Worm (Caenorhabditis elegans) whole organism, young adult: ENCODE measurements around the gene srx-131.

ENCODE experiments used
- F22D6.2 ChIP-seq: sonication (generic microtip); optimal IDR thresholded peaks from 2 replicates; lab custom pipeline; 2016; ENCODE audit warnings: mild to moderate bottlenecking, missing genetic modification characterization, missing compliant biosample characterization
- F23B12.7 ChIP-seq: sonication (generic microtip); optimal IDR thresholded peaks from 2 replicates; lab custom pipeline; 2017; ENCODE audit warnings: missing genetic modification characterization, mild to moderate bottlenecking, missing compliant biosample characterization, antibody characterized with exemption, moderate library complexity; ENCODE audit not compliant: insufficient read depth
- F33H1.4 ChIP-seq: fragments of 200-800 bp; sonication (Bioruptor generic); IDR thresholded peaks from 2 replicates; pipeline ENCODE4 v1.3.6; 2022; ENCODE audit warnings: missing genetic modification reagents, missing genetic modification characterization, missing compliant biosample characterization
- F39B2.1 ChIP-seq: fragments of 200-800 bp; sonication (Bioruptor generic); IDR thresholded peaks from 2 replicates; pipeline ENCODE4 v1.3.6; 2022; ENCODE audit warnings: missing genetic modification reagents, missing genetic modification characterization, missing compliant biosample characterization
- K11D2.4 ChIP-seq: fragments of 200-800 bp; sonication (Bioruptor generic); IDR thresholded peaks from 2 replicates; pipeline ENCODE4 v1.3.6; 2022; ENCODE audit warnings: missing genetic modification reagents, missing genetic modification characterization, missing compliant biosample characterization
- K12H6.12 ChIP-seq: fragments of 200-800 bp; sonication (Bioruptor generic); optimal IDR thresholded peaks from 2 replicates; lab custom pipeline; 2018; ENCODE audit warnings: mild to moderate bottlenecking, missing genetic modification characterization, missing compliant biosample characterization
- Y53G8AR.9 ChIP-seq: fragments of 200-800 bp; sonication (Bioruptor generic); conservative IDR thresholded peaks from 2 replicates; pipeline ENCODE4 v1.3.6; 2022; ENCODE audit warnings: missing genetic modification reagents, missing genetic modification characterization, missing compliant biosample characterization
- Y56A3A.18 ChIP-seq: fragments of 200-800 bp; sonication (Bioruptor generic); IDR thresholded peaks from 2 replicates; pipeline ENCODE4 v1.3.6; 2022; ENCODE audit warnings: missing genetic modification reagents, missing genetic modification characterization, missing compliant biosample characterization
- attf-5 ChIP-seq: fragments of 200-800 bp; sonication (Bioruptor generic); optimal IDR thresholded peaks from 2 replicates; lab custom pipeline; 2018; ENCODE audit warnings: mild to moderate bottlenecking, missing genetic modification characterization, missing compliant biosample characterization
- bed-1 ChIP-seq: fragments of 200-800 bp; sonication (Bioruptor generic); IDR thresholded peaks from 2 replicates; pipeline ENCODE4 v1.3.6; 2022; ENCODE audit warnings: missing genetic modification reagents, missing genetic modification characterization, missing compliant biosample characterization
- cebp-1 ChIP-seq, 2 experiments: fragments of 200-800 bp in 1 of 2; sonication (Bioruptor generic) in 1 of 2; sonication (generic microtip) in 1 of 2; IDR thresholded peaks in 1 of 2; optimal IDR thresholded peaks in 1 of 2; 2 replicates each; pipeline versions ENCODE4 v1.3.6 to Lab custom; 2017 to 2022; ENCODE audit warnings: missing compliant biosample characterization in 2 of 2, missing genetic modification characterization in 2 of 2, mild to moderate bottlenecking in 1 of 2, missing genetic modification reagents in 1 of 2, moderate library complexity in 1 of 2
- ceh-27 ChIP-seq: fragments of 200-800 bp; sonication (Bioruptor generic); optimal IDR thresholded peaks from 2 replicates; lab custom pipeline; 2018; ENCODE audit warnings: mild to moderate bottlenecking, missing genetic modification characterization, moderate library complexity, missing compliant biosample characterization
- chd-7 ChIP-seq: sonication (generic microtip); optimal IDR thresholded peaks from 2 replicates; lab custom pipeline; 2016; ENCODE audit warnings: mild to moderate bottlenecking, missing genetic modification characterization, moderate library complexity, missing compliant biosample characterization
- dox-1 ChIP-seq: fragments of 200-800 bp; sonication (Bioruptor generic); IDR thresholded peaks from 2 replicates; pipeline ENCODE4 v1.3.6; 2022; ENCODE audit warnings: missing genetic modification reagents, missing genetic modification characterization, missing compliant biosample characterization
- egrh-3 ChIP-seq: fragments of 200-800 bp; sonication (Bioruptor generic); IDR thresholded peaks from 2 replicates; pipeline ENCODE4 v1.3.6; 2022; ENCODE audit warnings: missing genetic modification reagents, missing genetic modification characterization, missing compliant biosample characterization
- ekl-4 ChIP-seq: fragments of 200-800 bp; sonication (Bioruptor generic); IDR thresholded peaks from 2 replicates; pipeline ENCODE4 v1.3.6; 2022; ENCODE audit warnings: missing genetic modification reagents, missing genetic modification characterization, missing compliant biosample characterization
- gei-17 ChIP-seq: fragments of 200-800 bp; sonication (Bioruptor generic); optimal IDR thresholded peaks from 2 replicates; lab custom pipeline; 2018; ENCODE audit warnings: mild to moderate bottlenecking, missing genetic modification characterization, missing compliant biosample characterization
- hmg-1.2 ChIP-seq: fragments of 200-800 bp; sonication (Bioruptor generic); IDR thresholded peaks from 2 replicates; pipeline ENCODE4 v1.3.6; 2022; ENCODE audit warnings: missing genetic modification reagents, missing genetic modification characterization, missing compliant biosample characterization
- lin-35 ChIP-seq, 3 experiments: fragments of 150-350 bp in 2 of 3; sonication (generic microtip) in 1 of 3; optimal IDR thresholded peaks; 2 replicates each; lab custom pipeline; 2014 to 2018; ENCODE audit warnings: missing biosample characterization in 3 of 3, missing genetic modification characterization in 3 of 3, missing genetic modification reagents in 3 of 3
- lin-40 ChIP-seq: sonication (generic microtip); optimal IDR thresholded peaks from 2 replicates; lab custom pipeline; 2016; ENCODE audit warnings: missing genetic modification characterization, mild to moderate bottlenecking, missing compliant biosample characterization, missing genotype, missing genetic modification reagents
- lir-1 ChIP-seq: fragments of 200-800 bp; sonication (Bioruptor generic); conservative IDR thresholded peaks from 2 replicates; pipeline ENCODE4 v1.3.6; 2022; ENCODE audit warnings: missing genetic modification reagents, missing genetic modification characterization, missing compliant biosample characterization
- lsl-1 ChIP-seq: fragments of 200-800 bp; sonication (Bioruptor generic); optimal IDR thresholded peaks from 2 replicates; lab custom pipeline; 2018; ENCODE audit warnings: mild to moderate bottlenecking, missing genetic modification characterization, moderate library complexity, missing compliant biosample characterization
- madf-10 ChIP-seq: sonication (generic microtip); optimal IDR thresholded peaks from 2 replicates; lab custom pipeline; 2016; ENCODE audit warnings: mild to moderate bottlenecking, missing genetic modification characterization, missing compliant biosample characterization
- nfya-2 ChIP-seq: fragments of 200-800 bp; sonication (Bioruptor generic); IDR thresholded peaks from 2 replicates; pipeline ENCODE4 v1.3.6; 2022; ENCODE audit warnings: missing genetic modification reagents, missing genetic modification characterization, missing compliant biosample characterization
- nhr-80 ChIP-seq: sonication (generic microtip); optimal IDR thresholded peaks from 2 replicates; lab custom pipeline; 2016; ENCODE audit warnings: missing genetic modification characterization, missing compliant biosample characterization
- pbrm-1 ChIP-seq: fragments of 200-800 bp; sonication (Bioruptor generic); IDR thresholded peaks from 2 replicates; pipeline ENCODE4 v1.3.6; 2022; ENCODE audit warnings: missing genetic modification reagents, missing genetic modification characterization, missing compliant biosample characterization
- rcor-1 ChIP-seq: fragments of 200-800 bp; sonication (Bioruptor generic); IDR thresholded peaks from 2 replicates; pipeline ENCODE4 v1.3.6; 2022; ENCODE audit warnings: missing genetic modification reagents, missing genetic modification characterization, missing compliant biosample characterization
- snpc-1.3 ChIP-seq: sonication (generic microtip); optimal IDR thresholded peaks from 2 replicates; lab custom pipeline; 2017; ENCODE audit warnings: missing genetic modification characterization, mild to moderate bottlenecking, missing compliant biosample characterization, antibody characterized with exemption, moderate library complexity, missing genotype, missing genetic modification reagents; ENCODE audit not compliant: insufficient read depth
- tbx-9 ChIP-seq: sonication (generic microtip); optimal IDR thresholded peaks from 2 replicates; lab custom pipeline; 2016; ENCODE audit warnings: borderline replicate concordance, missing genetic modification characterization, inconsistent platforms, missing compliant biosample characterization
- xnd-1 ChIP-seq: sonication (generic microtip); optimal IDR thresholded peaks from 2 replicates; lab custom pipeline; 2016; ENCODE audit warnings: missing genotype, missing genetic modification reagents, missing genetic modification characterization, missing compliant biosample characterization
- zfh-2 ChIP-seq: fragments of 200-800 bp; sonication (Bioruptor generic); conservative IDR thresholded peaks from 2 replicates; pipeline ENCODE4 v1.3.6; 2022; ENCODE audit warnings: missing genetic modification reagents, missing genetic modification characterization, missing compliant biosample characterization
- ztf-18 ChIP-seq: sonication (generic microtip); optimal IDR thresholded peaks from 2 replicates; lab custom pipeline; 2016; ENCODE audit warnings: missing genotype, mild to moderate bottlenecking, missing genetic modification characterization, missing compliant biosample characterization

srx-131 gene

ce11 chrV:13803902-13804301 is 41.3 kb upstream of the srx-131 start, which contains the start of gene swan-2:
Gene swan-2, minus strand, starts transcription at chrV:13804281.
- TF ChIP-seq egrh-3 (GFP tag; lab: Robert Waterston, UW) (peak; percentile 46; the same call in 1 of the 2 replicates), cebp-1 (GFP tag; IDR thresholded peaks at IDR 0.05; lab: Robert Waterston, UW) (peak; percentile 84), cebp-1 (tag; optimal IDR thresholded peaks at IDR 0.05; lab: Kevin White, UChicago) (peak; percentile 91), attf-5 (peak; percentile 11), pbrm-1 (GFP tag; lab: Robert Waterston, UW) (no peak), zfh-2 (peak; percentile 83)

ce11 chrV:13807232-13807631 is 38.0 kb upstream of the srx-131 start, which contains the start of gene swan-1:
Gene swan-1, minus strand, starts transcription at chrV:13807237.
- TF ChIP-seq snpc-1.3 (tag; lab: Kevin White, UChicago) = no peak
- 0 out of 2 replicates have a peak, but pooled peaks have one; percentile 29 for TF ChIP-seq ekl-4
- no peak for TF ChIP-seq rcor-1 (GFP tag; lab: Robert Waterston, UW)
- TF ChIP-seq, all 124 proteins: peak for 1

ce11 chrV:13808462-13808867 is 36.8 kb upstream of the srx-131 start:
- TF ChIP-seq rcor-1 (GFP tag; lab: Robert Waterston, UW) (peak; percentile 57; the same call in 1 of the 2 replicates), ceh-27 (peak; percentile 27), gei-17 (GFP tag; lab: Kevin White, UChicago) (peak; percentile 22), Y56A3A.18 (GFP tag; lab: Robert Waterston, UW) (0 out of 2 replicates have a peak, but pooled peaks have one; percentile 44), attf-5 (peak; percentile 77), K11D2.4 (GFP tag; lab: Robert Waterston, UW) (no peak), chd-7 (tag; lab: Kevin White, UChicago) (peak; percentile 31), ztf-18 (peak; percentile 60), K12H6.12 (tag; lab: Kevin White, UChicago) (peak; percentile 78), F23B12.7 (no peak), lir-1 (GFP tag; lab: Robert Waterston, UW) (0 out of 2 replicates have a peak, but pooled peaks have one; percentile 49), lin-35 (GFP tag; optimal IDR thresholded peaks at IDR 0.05; lab: Kevin White, UChicago) (peak in 1 of 3 experiments; percentile 28), hmg-1.2 (GFP tag; lab: Robert Waterston, UW) (peak; percentile 74; the same call in 1 of the 2 replicates), tbx-9 (tag; lab: Kevin White, UChicago) (no peak), F33H1.4 (GFP tag; lab: Robert Waterston, UW) (no peak), nhr-80 (peak; percentile 67)

ce11 chrV:13812330-13812729 is 32.9 kb upstream of the srx-131 start:
- TF ChIP-seq Y53G8AR.9 (GFP tag; lab: Robert Waterston, UW) = no peak
- TF ChIP-seq, all 124 proteins: peak for 0

ce11 chrV:13812931-13813330 is 32.3 kb upstream of the srx-131 start, which contains the start of gene ceh-24:
Gene ceh-24, plus strand, starts transcription at chrV:13813231.
- TF ChIP-seq dox-1 (no peak), lin-40 (tag; lab: Kevin White, UChicago) (no peak), F22D6.2 (no peak), rcor-1 (GFP tag; lab: Robert Waterston, UW) (no peak)
- TF ChIP-seq, all 124 proteins: peak for 0

- no peak for TF ChIP-seq F39B2.1
- no peak for TF ChIP-seq hmg-1.2 (GFP tag; lab: Robert Waterston, UW)
- no peak for TF ChIP-seq zfh-2
- TF ChIP-seq xnd-1 (tag; lab: Kevin White, UChicago) = no peak
- TF ChIP-seq nfya-2 (GFP tag; lab: Robert Waterston, UW) = no peak
- no peak for TF ChIP-seq lsl-1
- TF ChIP-seq bed-1 (GFP tag; lab: Robert Waterston, UW) = no peak
- TF ChIP-seq madf-10 (tag; lab: Kevin White, UChicago) = no peak
These were observed 28.4 kb upstream of the srx-131 start, which contains the start of gene F55B12.2 for ce11 chrV:13816877-13817276. Gene F55B12.2, minus strand, starts transcription at chrV:13816977.
